Fruit fly (Drosophila melanogaster) whole organism, wandering third instar larva: ENCODE data around the gene CG12607.

Source experiments
- CrebA ChIP-seq: fragments of 200-800 bp; sonication (Bioruptor generic); optimal IDR thresholded peaks from 2 replicates; lab custom pipeline; 2016; ENCODE audit warnings: missing biosample characterization, mild to moderate bottlenecking, missing genetic modification characterization, borderline replicate concordance
- Dfd ChIP-seq: fragments of >200 bp; optimal IDR thresholded peaks from 2 replicates; lab custom pipeline; 2017; ENCODE audit warnings: missing biosample characterization, missing genetic modification characterization
- Dif ChIP-seq: fragments of 200-275, 200-300 bp; sonication (Bioruptor generic); optimal IDR thresholded peaks from 2 replicates; lab custom pipeline; 2018; ENCODE audit warnings: missing biosample characterization, missing genetic modification characterization; ENCODE audit not compliant: partially characterized antibody
- Hr83 ChIP-seq: fragments of 200-300 bp; sonication (Bioruptor generic); optimal IDR thresholded peaks from 2 replicates; lab custom pipeline; 2016; ENCODE audit warnings: missing biosample characterization, mild to moderate bottlenecking, missing genetic modification characterization, moderate library complexity; ENCODE audit not compliant: poor library complexity, severe bottlenecking
- Jra ChIP-seq: sonication (Bioruptor generic); optimal IDR thresholded peaks from 2 replicates; lab custom pipeline; 2016; ENCODE audit warnings: missing biosample characterization, missing genetic modification characterization
- Myc ChIP-seq: fragments of >200 bp; optimal IDR thresholded peaks from 2 replicates; lab custom pipeline; 2017
- N ChIP-seq: fragments of >200 bp; optimal IDR thresholded peaks from 2 replicates; lab custom pipeline; 2018; ENCODE audit warnings: missing biosample characterization, missing external identifiers, missing genetic modification characterization
- OdsH ChIP-seq: fragments of 200-800 bp; sonication (Bioruptor generic); optimal IDR thresholded peaks from 2 replicates; lab custom pipeline; 2016; ENCODE audit warnings: missing biosample characterization, mild to moderate bottlenecking, missing genetic modification characterization
- Rel ChIP-seq, 2 experiments: fragments of 200-800 bp; sonication (Bioruptor generic) in 1 of 2; optimal IDR thresholded peaks; 2 replicates in 1 of 2; 3 replicates in 1 of 2; lab custom pipeline; 2016 to 2019; ENCODE audit warnings: mild to moderate bottlenecking in 2 of 2, missing biosample characterization in 2 of 2, missing genetic modification characterization in 2 of 2, moderate library complexity in 1 of 2
- Sp1 ChIP-seq: fragments of 200-800 bp; sonication (Bioruptor generic); optimal IDR thresholded peaks from 3 replicates; lab custom pipeline; 2019; ENCODE audit warnings: missing biosample characterization, mild to moderate bottlenecking, missing genetic modification characterization, moderate library complexity
- Vsx2 ChIP-seq: fragments of 200-300, 225-300 bp; sonication (Bioruptor generic); optimal IDR thresholded peaks from 2 replicates; lab custom pipeline; 2018; ENCODE audit warnings: missing biosample characterization, missing genetic modification characterization; ENCODE audit not compliant: partially characterized antibody
- br ChIP-seq: fragments of 200-800 bp; sonication (Bioruptor generic); optimal IDR thresholded peaks from 2 replicates; lab custom pipeline; 2016; ENCODE audit warnings: missing biosample characterization, missing genetic modification characterization
- brk ChIP-seq: fragments of 200-800 bp; sonication (Bioruptor generic); optimal IDR thresholded peaks from 2 replicates; lab custom pipeline; 2016; ENCODE audit warnings: missing biosample characterization, mild to moderate bottlenecking, missing genetic modification characterization
- dl ChIP-seq, 2 experiments: fragments of 175-275, 200-275 bp in 1 of 2; fragments of 200-275 bp in 1 of 2; sonication (Bioruptor generic); optimal IDR thresholded peaks; lab custom pipeline; 2018; ENCODE audit warnings: mild to moderate bottlenecking in 2 of 2, missing biosample characterization in 2 of 2, missing genetic modification characterization in 2 of 2, moderate library complexity in 2 of 2; ENCODE audit not compliant: partially characterized antibody in 2 of 2, insufficient read depth in 1 of 2
- dmrt93B ChIP-seq: fragments of 200-800 bp; sonication (Bioruptor generic); optimal IDR thresholded peaks from 2 replicates; lab custom pipeline; 2018; ENCODE audit warnings: missing biosample characterization, mild to moderate bottlenecking, missing genetic modification characterization
- dsf ChIP-seq: sonication (Bioruptor generic); optimal IDR thresholded peaks from 2 replicates; lab custom pipeline; 2016; ENCODE audit warnings: missing biosample characterization, missing genetic modification characterization, borderline replicate concordance
- ey ChIP-seq: fragments of 200-800 bp; sonication (Bioruptor generic); optimal IDR thresholded peaks from 2 replicates; lab custom pipeline; 2016; ENCODE audit warnings: missing biosample characterization, missing genetic modification characterization
- foxo ChIP-seq, 2 experiments: fragments of 200-800 bp; sonication (Bioruptor generic); optimal IDR thresholded peaks; 2 replicates in 1 of 2; 3 replicates in 1 of 2; lab custom pipeline; 2016 to 2017; ENCODE audit warnings: missing biosample characterization in 2 of 2, missing genetic modification characterization in 2 of 2
- fru ChIP-seq: fragments of 200-800 bp; sonication (Bioruptor generic); optimal IDR thresholded peaks from 3 replicates; lab custom pipeline; 2016; ENCODE audit warnings: missing biosample characterization, mild to moderate bottlenecking, missing genetic modification characterization
- h ChIP-seq: fragments of 200-800 bp; sonication (Bioruptor generic); optimal IDR thresholded peaks from 3 replicates; lab custom pipeline; 2016; ENCODE audit warnings: missing biosample characterization, mild to moderate bottlenecking, missing genetic modification characterization
- jim ChIP-seq: fragments of 175-275, 200-325 bp; sonication (Bioruptor generic); optimal IDR thresholded peaks from 2 replicates; lab custom pipeline; 2016; ENCODE audit warnings: missing biosample characterization, mild to moderate bottlenecking, missing genetic modification characterization
- lola ChIP-seq: fragments of >200 bp; optimal IDR thresholded peaks from 2 replicates; lab custom pipeline; 2017; ENCODE audit warnings: missing biosample characterization, missing genetic modification characterization
- sv ChIP-seq: fragments of 200-800 bp; sonication (Bioruptor generic); optimal IDR thresholded peaks from 3 replicates; lab custom pipeline; 2016; ENCODE audit warnings: missing biosample characterization, missing genetic modification characterization
- tai ChIP-seq: sonication (Bioruptor generic); optimal IDR thresholded peaks from 2 replicates; lab custom pipeline; 2016; ENCODE audit warnings: missing biosample characterization, missing genetic modification characterization

Gene CG12607

dm6 chr3L:4412974-4413373, 33.4 kb upstream of the CG12607 start:
- TF ChIP-seq dsf (GFP tag; lab: Kevin White, UChicago): no peak
- no peak for TF ChIP-seq Dfd
- TF ChIP-seq Dif: no peak
- no peak for TF ChIP-seq CrebA (GFP tag; lab: Kevin White, UChicago)
- TF ChIP-seq, all 38 proteins: peak for 0

- TF ChIP-seq tai (GFP tag; lab: Kevin White, UChicago) (peak; percentile 1), Dif (no peak), Dfd (no peak), N (GFP tag; lab: Kevin White, UChicago) (no peak), Jra (GFP tag; lab: Kevin White, UChicago) (no peak), Hr83 (GFP tag; lab: Kevin White, UChicago) (no peak), Rel (GFP tag; optimal IDR thresholded peaks at IDR 0.05; lab: Kevin White, UChicago) (no peak), Rel (tag; optimal IDR thresholded peaks at IDR 0.05; lab: Kevin White, UChicago) (no peak)
These were observed 32.5 kb upstream of the CG12607 start for dm6 chr3L:4413800-4414446.

- TF ChIP-seq Vsx2 (GFP tag; lab: Kevin White, UChicago): peak; percentile 5
- peak; percentile 6 for TF ChIP-seq Sp1 (GFP tag; lab: Kevin White, UChicago)
- no peak for TF ChIP-seq h
- TF ChIP-seq sv: no peak
- TF ChIP-seq OdsH (GFP tag; lab: Kevin White, UChicago): peak; percentile 13
- TF ChIP-seq Dif: peak; percentile 50
- peak; percentile 34 for TF ChIP-seq Rel (GFP tag; optimal IDR thresholded peaks at IDR 0.05; lab: Kevin White, UChicago)
- no peak for TF ChIP-seq Rel (tag; optimal IDR thresholded peaks at IDR 0.05; lab: Kevin White, UChicago)
- TF ChIP-seq, all 38 proteins: peak for 5
These were observed 31.8 kb upstream of the CG12607 start for dm6 chr3L:4414579-4414978.

- TF ChIP-seq tai (GFP tag; lab: Kevin White, UChicago): no peak
- no peak for TF ChIP-seq Vsx2 (GFP tag; lab: Kevin White, UChicago)
- no peak for TF ChIP-seq OdsH (GFP tag; lab: Kevin White, UChicago)
These were observed 30.8 kb upstream of the CG12607 start for dm6 chr3L:4415326-4416274.

- TF ChIP-seq Myc (lab: Kevin White, UChicago) (no peak), Vsx2 (GFP tag; lab: Kevin White, UChicago) (no peak), Rel (GFP tag; optimal IDR thresholded peaks at IDR 0.05; lab: Kevin White, UChicago) (no peak), Rel (tag; optimal IDR thresholded peaks at IDR 0.05; lab: Kevin White, UChicago) (peak; percentile 53)
- TF ChIP-seq, all 38 proteins: peak for 1
These were observed 29.3 kb upstream of the CG12607 start for dm6 chr3L:4417068-4417467.

- TF ChIP-seq dmrt93B (GFP tag; lab: Kevin White, UChicago) (no peak), Dif (no peak), Myc (lab: Kevin White, UChicago) (no peak), jim (GFP tag; lab: Kevin White, UChicago) (no peak), brk (GFP tag; lab: Kevin White, UChicago) (no peak), Vsx2 (GFP tag; lab: Kevin White, UChicago) (no peak), foxo (GFP tag; optimal IDR thresholded peaks at IDR 0.05; lab: Kevin White, UChicago) (no peak), br (no peak), Hr83 (GFP tag; lab: Kevin White, UChicago) (no peak), N (GFP tag; lab: Kevin White, UChicago) (no peak), Rel (GFP tag; optimal IDR thresholded peaks at IDR 0.05; lab: Kevin White, UChicago) (no peak), Rel (tag; optimal IDR thresholded peaks at IDR 0.05; lab: Kevin White, UChicago) (no peak), lola (no peak), Jra (GFP tag; lab: Kevin White, UChicago) (no peak), fru (GFP tag; lab: Kevin White, UChicago) (no peak), ey (GFP tag; lab: Kevin White, UChicago) (no peak), dl (GFP tag; optimal IDR thresholded peaks at IDR 0.05; lab: Kevin White, UChicago; ENCODE audit: insufficient read depth in 1 of 2, partially characterized antibody in 2 of 2) (no peak), CrebA (GFP tag; lab: Kevin White, UChicago) (no peak)
These were observed 28.8 kb upstream of the CG12607 start for dm6 chr3L:4417543-4417942.
